Fruit fly (Drosophila melanogaster) whole organism: ENCODE measurements around the gene CG17754.

Experiments
- CG8478 ChIP-seq: fragments of >200 bp; optimal IDR thresholded peaks from 2 replicates; lab custom pipeline; 2018; ENCODE audit warnings: inconsistent platforms
- Dll ChIP-seq: fragments of >200 bp; optimal IDR thresholded peaks from 2 replicates; lab custom pipeline; 2017
- psq ChIP-seq: fragments of >200 bp; optimal IDR thresholded peaks from 2 replicates; lab custom pipeline; 2017
- usp ChIP-seq: fragments of >200 bp; optimal IDR thresholded peaks from 2 replicates; lab custom pipeline; 2017; ENCODE audit warnings: missing biosample characterization, missing genetic modification characterization, mixed read lengths

dm6 chrX:9284024-9284738 is 34.0 kb downstream of the CG17754 start, which contains the start of gene lz:
- TF ChIP-seq psq = no peak
- TF ChIP-seq CG8478 = no peak
- no peak for TF ChIP-seq usp (GFP tag; lab: Kevin White, UChicago)
- peak; percentile 42 for TF ChIP-seq Dll (lab: Kevin White, UChicago)
